Worm (Caenorhabditis elegans) whole organism, young adult: Measurements from ENCODE around the gene ZK228.4.

ENCODE experiments used
- B0035.1 ChIP-seq: sonication (generic microtip); optimal IDR thresholded peaks from 2 replicates; lab custom pipeline; 2016; ENCODE audit warnings: missing genetic modification characterization, mild to moderate bottlenecking, missing compliant biosample characterization, missing genotype, missing genetic modification reagents
- D2030.7 ChIP-seq: fragments of 200-800 bp; sonication (Bioruptor generic); IDR thresholded peaks from 2 replicates; pipeline ENCODE4 v1.3.6; 2022; ENCODE audit warnings: missing genetic modification reagents, missing genetic modification characterization, missing compliant biosample characterization
- F22D6.2 ChIP-seq: sonication (generic microtip); optimal IDR thresholded peaks from 2 replicates; lab custom pipeline; 2016; ENCODE audit warnings: mild to moderate bottlenecking, missing genetic modification characterization, missing compliant biosample characterization
- F37B4.10 ChIP-seq: fragments of 200-800 bp; sonication (Bioruptor generic); IDR thresholded peaks from 2 replicates; pipeline ENCODE4 v1.3.6; 2022; ENCODE audit warnings: missing genetic modification characterization, missing compliant biosample characterization
- F39B2.1 ChIP-seq: fragments of 200-800 bp; sonication (Bioruptor generic); IDR thresholded peaks from 2 replicates; pipeline ENCODE4 v1.3.6; 2022; ENCODE audit warnings: missing genetic modification reagents, missing genetic modification characterization, missing compliant biosample characterization
- F49E8.2 ChIP-seq: sonication (generic microtip); optimal IDR thresholded peaks from 3 replicates; lab custom pipeline; 2017; ENCODE audit warnings: missing genetic modification characterization, mild to moderate bottlenecking, missing compliant biosample characterization, antibody characterized with exemption, moderate library complexity; ENCODE audit not compliant: insufficient read depth
- T07F8.4 ChIP-seq: sonication (generic microtip); optimal IDR thresholded peaks from 2 replicates; lab custom pipeline; 2016; ENCODE audit warnings: mild to moderate bottlenecking, missing genetic modification characterization, moderate library complexity, missing compliant biosample characterization
- Y79H2A.3 ChIP-seq: fragments of 200-800 bp; sonication (Bioruptor generic); conservative IDR thresholded peaks from 2 replicates; pipeline ENCODE4 v1.3.6; 2022; ENCODE audit warnings: missing genetic modification reagents, missing genetic modification characterization, missing compliant biosample characterization
- ZK185.1 ChIP-seq: sonication (generic microtip); optimal IDR thresholded peaks from 2 replicates; lab custom pipeline; 2016; ENCODE audit warnings: mild to moderate bottlenecking, missing genetic modification characterization, missing compliant biosample characterization; ENCODE audit not compliant: poor library complexity, severe bottlenecking
- aptf-2 ChIP-seq: fragments of 200-800 bp; sonication (Bioruptor generic); conservative IDR thresholded peaks from 2 replicates; pipeline ENCODE4 v1.3.6; 2022; ENCODE audit warnings: missing genetic modification reagents, missing genetic modification characterization, missing compliant biosample characterization
- bed-2 ChIP-seq: fragments of 200-800 bp; sonication (Bioruptor generic); IDR thresholded peaks from 2 replicates; pipeline ENCODE4 v1.3.6; 2022; ENCODE audit warnings: missing genetic modification reagents, missing genetic modification characterization, missing compliant biosample characterization
- ccch-3 ChIP-seq: fragments of 200-800 bp; sonication (Bioruptor generic); optimal IDR thresholded peaks from 2 replicates; lab custom pipeline; 2018; ENCODE audit warnings: mild to moderate bottlenecking, missing genetic modification characterization, missing compliant biosample characterization
- ceh-100 ChIP-seq: fragments of 200-800 bp; sonication (Bioruptor generic); IDR thresholded peaks from 2 replicates; pipeline ENCODE4 v1.3.6; 2022; ENCODE audit warnings: missing genetic modification reagents, missing genetic modification characterization, missing compliant biosample characterization
- ceh-40 ChIP-seq: fragments of 200-800 bp; sonication (Bioruptor generic); IDR thresholded peaks from 2 replicates; pipeline ENCODE4 v1.3.6; 2022; ENCODE audit warnings: missing genetic modification characterization, missing compliant biosample characterization
- dox-1 ChIP-seq: fragments of 200-800 bp; sonication (Bioruptor generic); IDR thresholded peaks from 2 replicates; pipeline ENCODE4 v1.3.6; 2022; ENCODE audit warnings: missing genetic modification reagents, missing genetic modification characterization, missing compliant biosample characterization
- egl-18 ChIP-seq: fragments of 200-800 bp; sonication (Bioruptor generic); IDR thresholded peaks from 2 replicates; pipeline ENCODE4 v1.3.6; 2022; ENCODE audit warnings: missing genetic modification reagents, missing genetic modification characterization, missing compliant biosample characterization
- egl-44 ChIP-seq: fragments of 200-800 bp; sonication (Bioruptor generic); IDR thresholded peaks from 2 replicates; pipeline ENCODE4 v1.3.6; 2022; ENCODE audit warnings: missing genetic modification reagents, missing genetic modification characterization, missing compliant biosample characterization
- ets-4 ChIP-seq: fragments of 200-800 bp; sonication (Bioruptor generic); optimal IDR thresholded peaks from 2 replicates; lab custom pipeline; 2018; ENCODE audit warnings: mild to moderate bottlenecking, missing genetic modification characterization, missing compliant biosample characterization
- fkh-3 ChIP-seq: sonication (generic microtip); optimal IDR thresholded peaks from 2 replicates; lab custom pipeline; 2016; ENCODE audit warnings: mild to moderate bottlenecking, missing genetic modification characterization, missing compliant biosample characterization
- hrde-1 ChIP-seq: sonication (generic microtip); optimal IDR thresholded peaks from 2 replicates; lab custom pipeline; 2016; ENCODE audit warnings: missing genetic modification characterization, mild to moderate bottlenecking, missing compliant biosample characterization, moderate library complexity, missing genotype, missing genetic modification reagents, borderline replicate concordance
- lin-40 ChIP-seq: sonication (generic microtip); optimal IDR thresholded peaks from 2 replicates; lab custom pipeline; 2016; ENCODE audit warnings: missing genetic modification characterization, mild to moderate bottlenecking, missing compliant biosample characterization, missing genotype, missing genetic modification reagents
- lir-1 ChIP-seq: fragments of 200-800 bp; sonication (Bioruptor generic); conservative IDR thresholded peaks from 2 replicates; pipeline ENCODE4 v1.3.6; 2022; ENCODE audit warnings: missing genetic modification reagents, missing genetic modification characterization, missing compliant biosample characterization
- nhr-80 ChIP-seq: sonication (generic microtip); optimal IDR thresholded peaks from 2 replicates; lab custom pipeline; 2016; ENCODE audit warnings: missing genetic modification characterization, missing compliant biosample characterization
- nhr-90 ChIP-seq: sonication (generic microtip); optimal IDR thresholded peaks from 2 replicates; lab custom pipeline; 2016; ENCODE audit warnings: missing genotype, mild to moderate bottlenecking, missing genetic modification characterization, missing compliant biosample characterization
- pha-4 ChIP-seq: fragments of 150-350 bp; sonication (generic microtip); optimal IDR thresholded peaks from 2 replicates; lab custom pipeline; 2014; ENCODE audit warnings: missing biosample characterization, missing genetic modification reagents, missing genetic modification characterization
- rcor-1 ChIP-seq: fragments of 200-800 bp; sonication (Bioruptor generic); IDR thresholded peaks from 2 replicates; pipeline ENCODE4 v1.3.6; 2022; ENCODE audit warnings: missing genetic modification reagents, missing genetic modification characterization, missing compliant biosample characterization
- rec-8 ChIP-seq, 2 experiments: sonication (generic microtip); optimal IDR thresholded peaks; 2 replicates each; lab custom pipeline; 2016; ENCODE audit warnings: mild to moderate bottlenecking in 2 of 2, missing genetic modification characterization in 2 of 2, missing genetic modification reagents in 2 of 2, missing genotype in 2 of 2, missing biosample characterization in 1 of 2, missing compliant biosample characterization in 1 of 2, moderate library complexity in 1 of 2
- snpc-1.1 ChIP-seq: sonication (generic microtip); optimal IDR thresholded peaks from 2 replicates; lab custom pipeline; 2017; ENCODE audit warnings: missing genetic modification characterization, mild to moderate bottlenecking, missing compliant biosample characterization, antibody characterized with exemption, moderate library complexity, missing genotype, missing genetic modification reagents; ENCODE audit not compliant: insufficient read depth
- unc-130 ChIP-seq: sonication (generic microtip); optimal IDR thresholded peaks from 2 replicates; lab custom pipeline; 2016; ENCODE audit warnings: missing genetic modification reagents, missing genetic modification characterization, missing compliant biosample characterization
- unc-62 ChIP-seq: fragments of 150-350 bp; optimal IDR thresholded peaks from 2 replicates; lab custom pipeline; 2014; ENCODE audit warnings: missing biosample characterization, missing genetic modification reagents, missing genetic modification characterization
- zim-3 ChIP-seq: sonication (generic microtip); optimal IDR thresholded peaks from 2 replicates; lab custom pipeline; 2017; ENCODE audit warnings: mild to moderate bottlenecking, missing genetic modification characterization, moderate library complexity, missing compliant biosample characterization
- ztf-26 ChIP-seq: sonication (generic microtip); optimal IDR thresholded peaks from 2 replicates; lab custom pipeline; 2017; ENCODE audit warnings: missing genetic modification characterization, missing compliant biosample characterization
- ztf-28 ChIP-seq: fragments of 200-800 bp; sonication (Bioruptor generic); IDR thresholded peaks from 2 replicates; pipeline ENCODE4 v1.3.6; 2022; ENCODE audit warnings: missing genetic modification reagents, missing genetic modification characterization, missing compliant biosample characterization

ZK228.4 gene

DNA sequence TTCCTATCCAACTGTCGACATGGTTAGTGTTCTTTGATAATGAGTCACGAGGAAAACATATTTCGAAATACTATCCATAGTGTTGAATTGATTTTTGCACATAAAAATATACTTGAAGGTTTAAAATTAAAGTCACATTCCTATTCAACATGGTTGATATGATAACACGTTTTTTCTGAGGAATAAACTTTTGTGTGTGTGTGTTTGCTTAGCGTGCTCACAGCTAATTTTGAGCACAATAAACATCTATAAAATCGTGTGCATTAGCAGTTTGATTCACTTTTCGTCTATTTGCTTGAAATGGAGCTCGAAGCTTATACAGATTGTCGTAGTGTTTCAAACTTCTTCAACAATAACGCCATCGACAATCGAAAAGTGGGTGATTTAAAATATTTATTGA lies 6.0 kb upstream of the ZK228.4 start, which contains the start of gene ZK228.10:
ZK228.10 (plus strand) TSS at position 301 of the 400 bp plus-strand sequence.
- no peak for TF ChIP-seq rec-8 (tag; optimal IDR thresholded peaks at IDR 0.05; lab: Kevin White, UChicago)
- no peak for TF ChIP-seq ceh-40 (GFP tag; lab: Robert Waterston, UW)
- TF ChIP-seq hrde-1: no peak
- TF ChIP-seq Y79H2A.3 (GFP tag; lab: Robert Waterston, UW): no peak
- TF ChIP-seq F49E8.2 (tag; lab: Kevin White, UChicago): no peak
- TF ChIP-seq ccch-3 (GFP tag; lab: Kevin White, UChicago): no peak
- no peak for TF ChIP-seq F39B2.1 (GFP tag; lab: Robert Waterston, UW)
- no peak for TF ChIP-seq zim-3 (tag; lab: Kevin White, UChicago)
- TF ChIP-seq egl-18 (GFP tag; lab: Robert Waterston, UW): no peak
- TF ChIP-seq snpc-1.1: no peak
- no peak for TF ChIP-seq nhr-90 (tag; lab: Kevin White, UChicago)
- TF ChIP-seq nhr-80 (tag; lab: Kevin White, UChicago): no peak
- no peak for TF ChIP-seq egl-44 (GFP tag; lab: Robert Waterston, UW)
- TF ChIP-seq aptf-2 (GFP tag; lab: Robert Waterston, UW): no peak
- TF ChIP-seq T07F8.4: no peak
- no peak for TF ChIP-seq unc-130
- TF ChIP-seq rcor-1 (GFP tag; lab: Robert Waterston, UW): no peak
- TF ChIP-seq fkh-3 (tag; lab: Kevin White, UChicago): no peak
- no peak for TF ChIP-seq F37B4.10 (GFP tag; lab: Robert Waterston, UW)

DNA sequence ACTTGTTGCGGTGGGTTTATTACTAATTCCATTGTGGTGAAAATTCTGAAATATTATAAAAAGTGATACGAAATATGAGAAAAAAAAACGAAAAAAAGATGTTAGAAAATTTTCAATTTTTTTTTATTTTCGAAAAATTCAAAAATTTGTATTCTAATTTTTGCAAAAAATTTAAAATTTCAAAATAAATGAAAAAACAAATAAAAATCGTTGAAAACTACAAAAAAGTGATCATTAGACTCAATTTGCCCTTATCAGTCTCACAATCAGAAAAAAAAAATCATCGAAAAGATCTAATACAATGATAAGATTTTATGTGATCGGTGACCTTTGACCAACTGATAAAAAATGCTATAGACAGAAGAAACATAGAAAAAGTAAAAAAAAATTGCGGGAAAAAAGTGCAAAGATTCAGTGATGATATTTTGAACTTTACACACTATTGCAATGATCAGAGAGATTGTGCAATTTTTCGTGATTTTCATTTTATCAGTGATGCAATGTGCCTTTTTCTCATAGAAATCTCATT lies 1.3 kb upstream of the ZK228.4 start, which contains the start of gene ZK228.3:
ZK228.3 (minus strand) TSS at position 51 of the 529 bp plus-strand sequence.
- TF ChIP-seq pha-4 (tag; lab: Kevin White, UChicago): no peak
- TF ChIP-seq nhr-80 (tag; lab: Kevin White, UChicago): peak; percentile 79
- no peak for TF ChIP-seq B0035.1 (tag; lab: Kevin White, UChicago)
- no peak for TF ChIP-seq bed-2
- peak; percentile 9; the same call in 1 of the 2 replicates for TF ChIP-seq dox-1 (GFP tag; lab: Robert Waterston, UW)
- no peak for TF ChIP-seq fkh-3 (tag; lab: Kevin White, UChicago)
- TF ChIP-seq F22D6.2: no peak
- TF ChIP-seq, all 124 proteins: peak for 2

DNA sequence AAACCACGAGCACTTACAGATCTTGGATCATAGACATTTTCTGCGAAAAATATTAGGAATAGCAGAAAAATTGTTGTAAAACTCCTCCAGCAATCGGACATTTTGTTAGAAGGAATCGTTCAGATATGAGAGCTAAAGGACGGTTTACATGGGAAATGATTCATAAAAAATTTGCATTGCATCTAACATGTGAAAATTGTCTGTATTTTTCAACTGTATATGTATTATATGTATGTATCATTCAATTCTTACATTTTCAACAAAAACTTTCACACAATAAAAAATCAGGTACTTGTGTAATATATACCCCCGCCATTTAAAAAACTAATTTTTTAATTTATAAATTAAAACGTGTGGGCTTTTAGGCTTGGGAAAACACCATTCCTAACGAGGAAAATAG lies 5.5 kb downstream of the ZK228.4 start, which contains the start of gene ZK228.13:
ZK228.13 (minus strand) TSS at position 101 of the 400 bp plus-strand sequence.
- no peak for TF ChIP-seq ceh-40 (GFP tag; lab: Robert Waterston, UW)

DNA sequence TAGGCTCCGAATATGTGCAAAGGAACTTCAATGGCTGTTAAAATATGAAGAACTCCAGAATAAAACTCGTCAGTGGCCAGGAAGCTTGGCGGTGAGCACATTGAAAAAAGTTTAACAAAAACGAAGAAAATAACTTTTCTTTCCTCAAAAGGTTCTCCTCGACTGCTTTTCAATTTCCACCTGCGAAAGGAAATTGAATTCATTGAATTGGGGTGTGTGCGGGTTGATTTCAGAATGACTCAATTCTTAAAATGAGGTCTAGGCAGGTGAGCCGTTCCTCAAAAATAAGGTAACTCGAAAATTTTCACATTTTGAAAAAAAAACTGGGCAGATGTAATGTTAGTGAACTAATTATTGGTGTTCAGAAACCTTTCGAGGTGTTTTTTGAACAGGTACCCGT lies 10.8 kb downstream of the ZK228.4 start, which contains the start of gene srh-182:
srh-182 (minus strand) TSS at position 101 of the 400 bp plus-strand sequence.
- TF ChIP-seq ceh-100 (GFP tag; lab: Robert Waterston, UW) (no peak), lin-40 (tag; lab: Kevin White, UChicago) (no peak), unc-62 (no peak), D2030.7 (no peak), lir-1 (no peak), ztf-28 (GFP tag; lab: Robert Waterston, UW) (no peak)

DNA sequence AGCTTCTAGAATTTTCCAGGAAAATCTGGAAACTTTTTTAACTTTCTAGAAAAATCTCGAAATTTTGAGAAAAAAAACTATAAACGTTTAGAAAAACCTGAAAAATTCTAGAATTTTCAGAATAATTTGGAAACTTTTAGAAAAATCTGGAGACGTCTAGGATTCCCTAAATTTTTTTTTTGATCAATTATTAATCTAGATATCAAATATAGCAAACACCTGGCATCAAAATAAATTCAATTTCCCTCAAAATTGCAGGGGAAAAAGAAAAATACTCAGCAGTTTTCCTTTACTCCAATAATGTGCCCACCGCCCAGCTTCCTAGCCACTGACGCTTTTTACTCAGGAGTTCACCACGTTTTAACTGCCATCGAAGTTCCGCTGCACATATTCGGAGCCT lies 11.6 kb downstream of the ZK228.4 start, which contains the start of gene srh-181:
srh-181 (plus strand) TSS at position 301 of the 400 bp plus-strand sequence.
- no peak for TF ChIP-seq ztf-26 (tag; lab: Kevin White, UChicago)
- TF ChIP-seq ets-4 (GFP tag; lab: Kevin White, UChicago): no peak
- no peak for TF ChIP-seq ZK185.1 (tag; lab: Kevin White, UChicago)
- TF ChIP-seq, all 124 proteins: peak for 0
